Worm (Caenorhabditis elegans): Measurements from ENCODE around the gene cal-2.

Gene cal-2

DNA sequence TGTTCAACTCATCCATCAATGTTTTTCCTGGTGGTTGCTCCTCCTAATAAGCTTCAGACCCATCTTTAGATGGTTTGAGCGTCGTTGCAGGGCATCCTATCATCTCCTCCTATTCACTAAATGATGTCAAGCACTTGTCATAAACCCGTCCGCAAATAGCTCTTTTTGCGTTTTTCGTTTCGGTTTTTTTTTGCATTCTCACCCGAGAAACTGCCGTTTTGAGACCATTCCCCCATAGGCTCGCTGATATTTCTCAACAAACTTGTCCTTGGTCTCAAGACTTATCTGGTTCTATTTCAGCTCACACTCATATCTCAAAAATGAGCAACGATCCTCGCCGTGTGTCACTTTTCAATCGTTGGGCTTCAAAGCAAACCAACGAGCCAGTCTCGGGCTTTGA is at the start of gene cal-2:
cal-2 (plus strand) TSS at position 301 of the 400 bp plus-strand sequence.
- no peak for TF ChIP-seq F49E8.2 (tag; optimal IDR thresholded peaks at IDR 0.05; ENCODE audit: insufficient read depth)

- TF ChIP-seq madf-3 (GFP tag; IDR thresholded peaks at IDR 0.05) (no peak), nfya-1 (tag; optimal IDR thresholded peaks at IDR 0.05; ENCODE audit: borderline replicate concordance, insufficient read depth) (no peak), lin-35 (GFP tag; optimal IDR thresholded peaks at IDR 0.05) (no peak), zfh-2 (GFP tag; conservative IDR thresholded peaks at IDR 0.05) (no peak), dpl-1 (GFP tag; optimal IDR thresholded peaks at IDR 0.05) (no peak), ztf-6 (GFP tag; IDR thresholded peaks at IDR 0.05) (no peak), ztf-3 (GFP tag; optimal IDR thresholded peaks at IDR 0.05) (no peak), egrh-3 (GFP tag; IDR thresholded peaks at IDR 0.05) (no peak), B0019.2 (GFP tag; conservative IDR thresholded peaks at IDR 0.05) (no peak), unc-130 (GFP tag; optimal IDR thresholded peaks at IDR 0.05) (no peak), zim-3 (tag; optimal IDR thresholded peaks at IDR 0.05) (no peak), him-1 (tag; optimal IDR thresholded peaks at IDR 0.05) (no peak), hlh-26 (GFP tag; conservative IDR thresholded peaks at IDR 0.05) (no peak), sea-2 (GFP tag; IDR thresholded peaks at IDR 0.05) (no peak), bed-1 (GFP tag; IDR thresholded peaks at IDR 0.05) (no peak), F39B2.1 (GFP tag; IDR thresholded peaks at IDR 0.05) (no peak), B0035.1 (tag; optimal IDR thresholded peaks at IDR 0.05) (no peak), D2030.7 (GFP tag; IDR thresholded peaks at IDR 0.05) (no peak), repo-1 (tag; optimal IDR thresholded peaks at IDR 0.05) (no peak)
These were observed 48.6 kb upstream of the cal-2 start, which contains the start of gene B0457.4 for ce11 chrII:8911929-8912328. TSS of gene B0457.4 (minus strand) at chrII:8912029.

ce11 chrII:8912523-8913017 is 47.9 kb upstream of the cal-2 start:
- TF ChIP-seq hmg-20 (GFP tag; IDR thresholded peaks at IDR 0.05) (no peak), somi-1 (GFP tag; optimal IDR thresholded peaks at IDR 0.05) (no peak), B0019.2 (GFP tag; conservative IDR thresholded peaks at IDR 0.05) (no peak), nfyb-1 (GFP tag; IDR thresholded peaks at IDR 0.05) (no peak), tbx-9 (tag; optimal IDR thresholded peaks at IDR 0.05; ENCODE audit: borderline replicate concordance) (no peak), ceh-100 (GFP tag; IDR thresholded peaks at IDR 0.05) (no peak), Y67H2A.10 (GFP tag; conservative IDR thresholded peaks at IDR 0.05) (no peak), attf-5 (GFP tag; optimal IDR thresholded peaks at IDR 0.05) (no peak), B0035.1 (tag; optimal IDR thresholded peaks at IDR 0.05) (no peak), lsy-27 (tag; optimal IDR thresholded peaks at IDR 0.05; ENCODE audit: borderline replicate concordance, insufficient read depth) (no peak), snpc-3.4 (tag; optimal IDR thresholded peaks at IDR 0.05) (no peak), sea-2 (GFP tag; IDR thresholded peaks at IDR 0.05) (no peak), ets-4 (GFP tag; optimal IDR thresholded peaks at IDR 0.05) (no peak), attf-6 (GFP tag; IDR thresholded peaks at IDR 0.05) (no peak)

DNA sequence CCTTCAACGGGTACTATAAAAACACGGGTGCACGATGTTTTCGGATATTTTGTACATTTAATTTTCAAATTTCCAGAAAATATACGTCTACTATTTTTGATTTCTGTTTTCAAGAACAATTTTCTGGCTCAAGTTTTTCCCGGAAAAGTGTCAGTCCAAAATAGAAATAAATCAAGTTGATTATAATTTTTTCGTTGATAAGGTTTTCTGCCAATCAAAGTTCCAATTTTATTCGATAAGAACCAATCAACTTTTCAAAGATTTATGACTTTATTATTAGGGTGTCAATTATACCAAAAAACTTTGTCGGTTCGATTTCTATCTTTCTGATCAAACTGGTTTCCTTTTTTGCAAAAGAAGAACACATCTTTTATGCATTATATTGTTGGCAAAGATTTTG is 45.9 kb upstream of the cal-2 start:
- no peak for TF ChIP-seq mes-4 (tag; optimal IDR thresholded peaks at IDR 0.05)
- TF ChIP-seq nhr-80 (tag; optimal IDR thresholded peaks at IDR 0.05), result peak; percentile 49

Data from whole organism, young adult.